Worm (Caenorhabditis elegans) whole organism, L4 larva: ENCODE measurements around the gene set-13.

Experiments used
- F37D6.2 ChIP-seq: sonication (generic microtip); optimal IDR thresholded peaks from 2 replicates; lab custom pipeline; 2016; ENCODE audit warnings: mild to moderate bottlenecking, missing genetic modification characterization, missing compliant biosample characterization
- F44E2.7 ChIP-seq: fragments of 200-800 bp; sonication (Bioruptor generic); IDR thresholded peaks from 2 replicates; pipeline ENCODE4 v2.1.2; 2022; ENCODE audit warnings: missing genetic modification characterization, missing compliant biosample characterization
- T20F7.1 ChIP-seq: fragments of 200-800 bp; sonication (Bioruptor generic); optimal IDR thresholded peaks from 2 replicates; lab custom pipeline; 2018; ENCODE audit warnings: mild to moderate bottlenecking, missing genetic modification characterization, missing compliant biosample characterization
- aha-1 ChIP-seq: fragments of 150-350 bp; peaks from one replicate; lab custom pipeline; 2014; ENCODE audit warnings: missing biosample characterization, missing genetic modification characterization
- ceh-20 ChIP-seq: fragments of 200-800 bp; sonication (Bioruptor generic); IDR thresholded peaks from 2 replicates; pipeline ENCODE4 v1.3.6; 2022; ENCODE audit warnings: missing genetic modification reagents, missing genetic modification characterization, missing compliant biosample characterization
- ceh-28 ChIP-seq: fragments of 150-350 bp; optimal IDR thresholded peaks from 2 replicates; lab custom pipeline; 2014; ENCODE audit warnings: missing biosample characterization, missing genetic modification reagents, missing genetic modification characterization
- ceh-44 ChIP-seq: fragments of 200-800 bp; sonication (Bioruptor generic); IDR thresholded peaks from 2 replicates; pipeline ENCODE4 v1.3.6; 2022; ENCODE audit warnings: missing genetic modification reagents, missing genetic modification characterization, missing compliant biosample characterization
- ceh-82 ChIP-seq: sonication (generic microtip); optimal IDR thresholded peaks from 2 replicates; lab custom pipeline; 2017; ENCODE audit warnings: missing biosample characterization, missing genetic modification characterization
- daf-12 ChIP-seq: fragments of 150-350 bp; optimal IDR thresholded peaks from 2 replicates; lab custom pipeline; 2014; ENCODE audit warnings: missing biosample characterization, missing genetic modification reagents, missing genetic modification characterization
- daf-16 ChIP-seq, 3 experiments: sonication (generic microtip); optimal IDR thresholded peaks; 2 replicates each; lab custom pipeline; 2016 to 2017; ENCODE audit warnings: missing genetic modification characterization in 3 of 3, missing genetic modification reagents in 3 of 3, mild to moderate bottlenecking in 2 of 3, missing compliant biosample characterization in 2 of 3, missing biosample characterization in 1 of 3, moderate library complexity in 1 of 3
- dpl-1 ChIP-seq: fragments of 150-350 bp; optimal IDR thresholded peaks from 2 replicates; lab custom pipeline; 2014; ENCODE audit warnings: missing biosample characterization, missing genetic modification reagents, missing genetic modification characterization
- dve-1 ChIP-seq: sonication (generic microtip); optimal IDR thresholded peaks from 2 replicates; lab custom pipeline; 2017; ENCODE audit warnings: antibody characterized with exemption, mild to moderate bottlenecking, missing genetic modification characterization, missing compliant biosample characterization; ENCODE audit not compliant: insufficient read depth
- hif-1 ChIP-seq, 2 experiments: sonication (generic microtip); optimal IDR thresholded peaks; 2 replicates each; lab custom pipeline; 2016 to 2017; ENCODE audit warnings: missing compliant biosample characterization in 2 of 2, missing genetic modification characterization in 2 of 2, missing genetic modification reagents in 2 of 2, missing genotype in 2 of 2, mild to moderate bottlenecking in 1 of 2
- hlh-11 ChIP-seq: fragments of 200-800 bp; sonication (Bioruptor generic); optimal IDR thresholded peaks from 2 replicates; lab custom pipeline; 2018; ENCODE audit warnings: mild to moderate bottlenecking, missing genetic modification characterization, missing compliant biosample characterization
- hmg-1.1 ChIP-seq: fragments of 200-800 bp; sonication (Bioruptor generic); IDR thresholded peaks from 2 replicates; pipeline ENCODE4 v1.3.6; 2022; ENCODE audit warnings: missing genetic modification reagents, missing genetic modification characterization, missing compliant biosample characterization
- madf-9 ChIP-seq: fragments of 200-800 bp; sonication (Bioruptor generic); conservative IDR thresholded peaks from 2 replicates; pipeline ENCODE4 v1.3.6; 2022; ENCODE audit warnings: missing genetic modification reagents, missing genetic modification characterization, missing compliant biosample characterization
- mes-2 ChIP-seq: sonication (generic microtip); optimal IDR thresholded peaks from 2 replicates; lab custom pipeline; 2016; ENCODE audit warnings: missing genotype, mild to moderate bottlenecking, missing genetic modification characterization, missing compliant biosample characterization; ENCODE audit not compliant: poor library complexity, severe bottlenecking
- nhr-102 ChIP-seq: sonication (generic microtip); optimal IDR thresholded peaks from 2 replicates; lab custom pipeline; 2016; ENCODE audit warnings: mild to moderate bottlenecking, missing genetic modification characterization, moderate library complexity, missing compliant biosample characterization
- nhr-25 ChIP-seq: sonication (generic microtip); optimal IDR thresholded peaks from 2 replicates; lab custom pipeline; 2017; ENCODE audit warnings: missing genetic modification characterization, mild to moderate bottlenecking, missing compliant biosample characterization, antibody characterized with exemption, moderate library complexity, borderline replicate concordance; ENCODE audit not compliant: insufficient read depth
- nhr-42 ChIP-seq: fragments of 200-800 bp; sonication (Bioruptor generic); IDR thresholded peaks from 2 replicates; pipeline ENCODE4 v1.3.6; 2022; ENCODE audit warnings: missing genetic modification characterization, missing compliant biosample characterization
- nhr-6 ChIP-seq: fragments of 150-350 bp; optimal IDR thresholded peaks from 2 replicates; lab custom pipeline; 2014; ENCODE audit warnings: missing biosample characterization, missing genetic modification characterization
- pha-4 ChIP-seq, 2 experiments: fragments of 150-350 bp in 1 of 2; fragments of 200-800 bp in 1 of 2; sonication (Bioruptor generic) in 1 of 2; IDR thresholded peaks in 1 of 2; optimal IDR thresholded peaks in 1 of 2; 2 replicates each; pipeline versions ENCODE4 v1.3.6 to Lab custom; 2014 to 2022; ENCODE audit warnings: missing genetic modification characterization in 2 of 2, missing genetic modification reagents in 2 of 2, missing biosample characterization in 1 of 2, missing compliant biosample characterization in 1 of 2
- php-3 ChIP-seq: fragments of 200-800 bp; sonication (Bioruptor generic); IDR thresholded peaks from 2 replicates; pipeline ENCODE4 v1.3.6; 2022; ENCODE audit warnings: missing genetic modification reagents, missing genetic modification characterization, missing compliant biosample characterization
- rbr-2 ChIP-seq: sonication (generic microtip); optimal IDR thresholded peaks from 2 replicates; lab custom pipeline; 2016; ENCODE audit warnings: missing genotype, missing genetic modification characterization, missing compliant biosample characterization
- set-16 ChIP-seq: fragments of 200-800 bp; sonication (Bioruptor generic); IDR thresholded peaks from 2 replicates; pipeline ENCODE4 v1.3.6; 2022; ENCODE audit warnings: missing genetic modification reagents, missing genetic modification characterization, missing compliant biosample characterization
- snpc-4 ChIP-seq: fragments of 150-350 bp; optimal IDR thresholded peaks from 2 replicates; lab custom pipeline; 2014; ENCODE audit warnings: missing biosample characterization, missing genetic modification characterization
- spr-1 ChIP-seq: sonication (generic microtip); optimal IDR thresholded peaks from 2 replicates; lab custom pipeline; 2016; ENCODE audit warnings: mild to moderate bottlenecking, missing genetic modification characterization, missing compliant biosample characterization
- unc-62 ChIP-seq, 3 experiments: fragments of 150-350 bp in 1 of 3; sonication (generic microtip); optimal IDR thresholded peaks in 2 of 3; peaks in 1 of 3; 1 replicate in 1 of 3; 2 replicates in 2 of 3; lab custom pipeline; 2014 to 2017; ENCODE audit warnings: missing biosample characterization in 3 of 3, missing genetic modification characterization in 3 of 3, missing genetic modification reagents in 3 of 3, missing genotype in 1 of 3
- zag-1 ChIP-seq: fragments of 150-350 bp; optimal IDR thresholded peaks from 2 replicates; lab custom pipeline; 2014; ENCODE audit warnings: missing biosample characterization, missing genetic modification characterization
- zfp-2 ChIP-seq: sonication (generic microtip); optimal IDR thresholded peaks from 2 replicates; lab custom pipeline; 2016; ENCODE audit warnings: mild to moderate bottlenecking, missing genetic modification characterization, missing compliant biosample characterization

The set-13 gene

ce11 chrII:2785787-2786186, 31.0 kb upstream of the set-13 start (continued):
- TF ChIP-seq zfp-2 (tag; lab: Kevin White, UChicago) = no peak
- TF ChIP-seq spr-1 = no peak
- TF ChIP-seq set-16 (GFP tag; lab: Robert Waterston, UW) = peak; percentile 92
- no peak for TF ChIP-seq daf-12 (tag; lab: Kevin White, UChicago)
- TF ChIP-seq nhr-6 (tag; lab: Kevin White, UChicago) = no peak

ce11 chrII:2787031-2787512, 29.7 kb upstream of the set-13 start, which contains the start of the genes F08D12.12 and srpa-72:
F08D12.12 (minus strand) TSS chrII:2787081.
srpa-72 (plus strand) TSS chrII:2787481.
- TF ChIP-seq hmg-1.1 = peak; percentile 59
- TF ChIP-seq hif-1 (tag; optimal IDR thresholded peaks at IDR 0.05; lab: Kevin White, UChicago) = peak in 1 of 2 experiments; percentile 21
- TF ChIP-seq hlh-11 (tag; lab: Kevin White, UChicago) = peak; percentile 28
- no peak for TF ChIP-seq T20F7.1
- TF ChIP-seq unc-62 (GFP tag; optimal IDR thresholded peaks at IDR 0.05 in 1 of 2; lab: Kevin White, UChicago) = peak in 1 of 2 experiments; percentile 55
- no peak for TF ChIP-seq unc-62 (tag; optimal IDR thresholded peaks at IDR 0.05; lab: Kevin White, UChicago)
- no peak for TF ChIP-seq spr-1
- TF ChIP-seq ceh-20 (GFP tag; lab: Robert Waterston, UW) = 0 out of 2 replicates have a peak, but pooled peaks have one; percentile 9
- TF ChIP-seq dpl-1 = peak; percentile 37
- TF ChIP-seq ceh-44 (GFP tag; lab: Robert Waterston, UW) = 0 out of 2 replicates have a peak, but pooled peaks have one; percentile 28
- TF ChIP-seq mes-2 (tag; lab: Kevin White, UChicago) = peak; percentile 74
- TF ChIP-seq rbr-2 (tag; lab: Kevin White, UChicago) = peak; percentile 21
- TF ChIP-seq, all 104 proteins: peak for 9

DNA sequence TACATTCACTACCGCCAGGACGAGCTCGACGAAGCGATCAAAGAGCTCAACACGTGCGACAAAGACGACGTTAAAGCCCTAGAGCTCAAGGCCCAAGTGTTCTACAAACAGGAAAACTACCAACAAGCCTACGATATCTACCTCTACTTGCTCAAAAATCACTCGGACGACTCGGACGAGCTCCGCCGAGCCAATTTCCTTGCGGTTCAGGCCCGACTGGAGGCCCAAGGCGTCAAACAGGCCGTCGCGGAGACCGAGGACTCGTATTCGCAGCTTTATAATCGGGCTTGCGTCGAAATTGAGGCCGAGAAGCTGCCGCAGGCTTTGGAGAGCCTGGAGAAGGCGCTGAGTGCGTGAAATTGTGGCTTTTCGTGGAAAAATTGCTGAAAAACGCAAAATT, 28.9 kb upstream of the set-13 start:
- TF ChIP-seq unc-62 (GFP tag; optimal IDR thresholded peaks at IDR 0.05 in 1 of 2; lab: Kevin White, UChicago) (peak in 1 of 2 experiments; percentile 81), unc-62 (tag; optimal IDR thresholded peaks at IDR 0.05; lab: Kevin White, UChicago) (no peak), dve-1 (no peak), set-16 (GFP tag; lab: Robert Waterston, UW) (peak; percentile 76), daf-16 (GFP tag; optimal IDR thresholded peaks at IDR 0.05; lab: Kevin White, UChicago) (no peak), daf-16 (tag; optimal IDR thresholded peaks at IDR 0.05; lab: Kevin White, UChicago) (no peak)

ce11 chrII:2791693-2792092, 25.1 kb upstream of the set-13 start:
- TF ChIP-seq F37D6.2 (tag; lab: Kevin White, UChicago) = no peak
- no peak for TF ChIP-seq pha-4 (GFP tag; IDR thresholded peaks at IDR 0.05; lab: Robert Waterston, UW)
- no peak for TF ChIP-seq pha-4 (tag; optimal IDR thresholded peaks at IDR 0.05; lab: Kevin White, UChicago)
- TF ChIP-seq ceh-82 (tag; lab: Kevin White, UChicago) = no peak
- TF ChIP-seq set-16 (GFP tag; lab: Robert Waterston, UW) = peak; percentile 56
- no peak for TF ChIP-seq nhr-102 (tag; lab: Kevin White, UChicago)

DNA sequence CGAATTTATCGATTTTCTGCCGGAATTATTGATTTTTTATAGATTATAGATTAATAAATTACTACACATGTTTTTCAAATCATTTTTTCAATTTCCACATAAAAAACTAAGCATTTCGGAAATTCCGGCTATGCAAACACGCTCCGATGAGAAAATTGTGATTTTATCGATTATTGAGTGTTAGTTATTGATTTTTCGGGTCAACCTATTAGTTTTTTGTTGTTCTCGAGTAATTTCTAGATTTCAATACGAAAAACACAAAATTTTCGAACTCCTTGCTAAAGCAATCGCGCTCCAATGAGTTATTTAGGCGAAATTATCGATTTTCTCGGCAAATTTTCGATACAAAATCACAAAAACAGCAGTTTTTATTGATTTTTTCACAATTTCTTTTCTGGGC, 21.4 kb upstream of the set-13 start:
- peak in 1 of 2 experiments; percentile 51 for TF ChIP-seq unc-62 (GFP tag; optimal IDR thresholded peaks at IDR 0.05 in 1 of 2; lab: Kevin White, UChicago)
- no peak for TF ChIP-seq unc-62 (tag; optimal IDR thresholded peaks at IDR 0.05; lab: Kevin White, UChicago)
- TF ChIP-seq php-3 (GFP tag; lab: Robert Waterston, UW) = no peak
- peak; percentile 75 for TF ChIP-seq ceh-28 (tag; lab: Kevin White, UChicago)

DNA sequence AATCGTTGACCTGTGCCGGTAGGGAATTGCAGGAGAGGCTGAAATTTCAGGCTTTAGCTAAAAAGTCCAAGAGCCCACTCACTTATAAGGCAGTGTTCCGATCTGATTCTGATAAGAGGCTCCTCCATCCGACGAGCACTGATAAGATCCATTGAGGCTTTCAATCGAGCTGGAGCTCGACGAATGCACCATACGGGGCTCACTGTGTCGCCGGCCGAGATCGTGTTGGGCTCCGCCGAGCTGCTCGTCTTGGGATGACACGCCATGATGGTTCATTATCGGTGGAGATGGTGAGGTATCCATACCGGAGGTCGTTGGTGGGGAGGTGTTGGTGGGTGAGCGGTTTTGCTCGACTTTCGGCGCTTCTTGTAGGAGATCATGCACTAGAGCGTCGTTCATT, 20.3 kb upstream of the set-13 start:
- TF ChIP-seq snpc-4 (tag; lab: Kevin White, UChicago) (no peak), set-16 (GFP tag; lab: Robert Waterston, UW) (peak; percentile 48; the same call in 1 of the 2 replicates)
- TF ChIP-seq, all 104 proteins: peak for 1

ce11 chrII:2797951-2798350, 18.8 kb upstream of the set-13 start:
- TF ChIP-seq nhr-42 (GFP tag; lab: Robert Waterston, UW) (no peak), hmg-1.1 (no peak), F44E2.7 (GFP tag; lab: Robert Waterston, UW) (no peak), aha-1 (tag; lab: Kevin White, UChicago) (peak; percentile 79), nhr-25 (no peak), madf-9 (GFP tag; lab: Robert Waterston, UW) (no peak), zag-1 (tag; lab: Kevin White, UChicago) (no peak)
